Worm (Caenorhabditis elegans) whole organism, L2 larva: ENCODE results near the gene cnc-6.

ENCODE experiments used
- F13H6.1 ChIP-seq: sonication (generic microtip); optimal IDR thresholded peaks from 2 replicates; lab custom pipeline; 2016; ENCODE audit warnings: missing genetic modification characterization, missing compliant biosample characterization
- ama-1 ChIP-seq: fragments of 150-350 bp; optimal IDR thresholded peaks from 2 replicates; lab custom pipeline; 2018; ENCODE audit warnings: inconsistent platforms
- ceh-82 ChIP-seq: fragments of 150-350 bp; optimal IDR thresholded peaks from 2 replicates; lab custom pipeline; 2014; ENCODE audit warnings: missing biosample characterization, missing genetic modification characterization
- elt-1 ChIP-seq: fragments of 150-350 bp; optimal IDR thresholded peaks from 2 replicates; lab custom pipeline; 2014; ENCODE audit warnings: missing biosample characterization, missing genetic modification characterization
- fos-1 ChIP-seq: fragments of 150-350 bp; optimal IDR thresholded peaks from 2 replicates; lab custom pipeline; 2014; ENCODE audit warnings: missing biosample characterization, missing genetic modification characterization
- lin-39 ChIP-seq: fragments of 150-350 bp; optimal IDR thresholded peaks from 2 replicates; lab custom pipeline; 2014; ENCODE audit warnings: missing biosample characterization, missing genetic modification reagents, missing genetic modification characterization
- nhr-21 ChIP-seq: fragments of 150-350 bp; optimal IDR thresholded peaks from 2 replicates; lab custom pipeline; 2014; ENCODE audit warnings: missing biosample characterization, missing genetic modification characterization
- nhr-77 ChIP-seq: fragments of 150-350 bp; optimal IDR thresholded peaks from 2 replicates; lab custom pipeline; 2014; ENCODE audit warnings: missing biosample characterization, missing genetic modification characterization
- skn-1 ChIP-seq: sonication (generic microtip); optimal IDR thresholded peaks from 2 replicates; lab custom pipeline; 2017; ENCODE audit warnings: missing biosample characterization, missing genetic modification characterization
- snpc-4 ChIP-seq: fragments of 150-350 bp; optimal IDR thresholded peaks from 2 replicates; lab custom pipeline; 2014; ENCODE audit warnings: missing biosample characterization, missing genetic modification characterization
- zag-1 ChIP-seq: fragments of 150-350 bp; optimal IDR thresholded peaks from 2 replicates; lab custom pipeline; 2014; ENCODE audit warnings: missing biosample characterization, missing genetic modification characterization

- no peak for TF ChIP-seq fos-1
- no peak for TF ChIP-seq elt-1 (tag; lab: Kevin White, UChicago)
- peak; percentile 17 for TF ChIP-seq ceh-82 (tag; lab: Kevin White, UChicago)
- peak; percentile 16 for TF ChIP-seq F13H6.1 (tag; lab: Kevin White, UChicago)
- peak; percentile 83 for TF ChIP-seq zag-1 (tag; lab: Kevin White, UChicago)
- peak; percentile 13 for TF ChIP-seq snpc-4
- TF ChIP-seq lin-39, result no peak
- no peak for TF ChIP-seq skn-1
- TF ChIP-seq nhr-21 (tag; lab: Kevin White, UChicago), result no peak
- TF ChIP-seq ama-1, result no peak
- TF ChIP-seq nhr-77 (tag; lab: Kevin White, UChicago), result no peak
These were observed 22.5 kb downstream of the cnc-6 start for ce11 chrIII:1785776-1786175.
